Worm (Caenorhabditis elegans): ENCODE measurements around the gene T13F3.6.

ce11 chrV:16271121-16271520 lies at the start of gene T13F3.6:
- TF ChIP-seq skn-1 (tag; optimal IDR thresholded peaks at IDR 0.05): no peak
- no peak for TF ChIP-seq ceh-88 (GFP tag; IDR thresholded peaks at IDR 0.05)
- no peak for TF ChIP-seq aha-1 (tag; optimal IDR thresholded peaks at IDR 0.05)
- no peak for TF ChIP-seq unc-130 (tag; optimal IDR thresholded peaks at IDR 0.05)
- no peak for TF ChIP-seq nhr-12 (tag; optimal IDR thresholded peaks at IDR 0.05)
- TF ChIP-seq mdl-1 (tag; optimal IDR thresholded peaks at IDR 0.05): no peak
- no peak for TF ChIP-seq lsy-2 (tag; optimal IDR thresholded peaks at IDR 0.05)
- TF ChIP-seq swsn-7 (tag; optimal IDR thresholded peaks at IDR 0.05): no peak
- TF ChIP-seq unc-62 (GFP tag; optimal IDR thresholded peaks at IDR 0.05): no peak
- TF ChIP-seq zip-4 (GFP tag; optimal IDR thresholded peaks at IDR 0.05): no peak
- no peak for TF ChIP-seq lin-39 (tag; optimal IDR thresholded peaks at IDR 0.05)

Measured in whole organism, L1 larva.